Fruit fly (Drosophila melanogaster): Measurements from ENCODE around the gene Pdf.
A peak's percentile ranks its signal among the peaks of the same experiment; 100 is the strongest.

Pdf gene

DNA sequence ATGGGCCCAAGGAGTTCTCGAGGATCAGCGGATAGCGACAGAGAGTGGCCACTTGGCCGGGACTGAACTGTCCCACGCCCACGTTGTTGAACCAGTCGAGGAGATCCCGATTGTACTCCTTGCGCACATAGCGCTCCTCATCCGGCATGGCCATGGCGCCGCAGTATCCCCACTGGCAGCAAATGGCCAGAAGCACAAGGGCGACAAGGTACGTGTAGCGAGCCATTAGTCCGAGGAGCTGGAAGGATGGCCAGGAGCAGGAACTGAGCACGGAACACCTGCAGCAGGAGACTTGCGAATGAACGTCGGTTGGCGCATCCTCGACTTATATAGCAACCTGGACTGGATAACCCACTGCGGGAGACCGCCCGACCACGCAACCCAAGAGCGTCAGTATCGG is at the start of gene Pdf:
Pdf (minus strand) TSS at position 304 of the 400 bp plus-strand sequence.
- no peak for TF ChIP-seq foxo (GFP tag; optimal IDR thresholded peaks at IDR 0.05)
- TF ChIP-seq fru (GFP tag; optimal IDR thresholded peaks at IDR 0.05): no peak
- no peak for TF ChIP-seq sage (GFP tag; optimal IDR thresholded peaks at IDR 0.05)
- no peak for TF ChIP-seq CG32264 (GFP tag; optimal IDR thresholded peaks at IDR 0.05)
- no peak for TF ChIP-seq N (GFP tag; optimal IDR thresholded peaks at IDR 0.05)
- TF ChIP-seq Hr78 (GFP tag; optimal IDR thresholded peaks at IDR 0.05): no peak

DNA sequence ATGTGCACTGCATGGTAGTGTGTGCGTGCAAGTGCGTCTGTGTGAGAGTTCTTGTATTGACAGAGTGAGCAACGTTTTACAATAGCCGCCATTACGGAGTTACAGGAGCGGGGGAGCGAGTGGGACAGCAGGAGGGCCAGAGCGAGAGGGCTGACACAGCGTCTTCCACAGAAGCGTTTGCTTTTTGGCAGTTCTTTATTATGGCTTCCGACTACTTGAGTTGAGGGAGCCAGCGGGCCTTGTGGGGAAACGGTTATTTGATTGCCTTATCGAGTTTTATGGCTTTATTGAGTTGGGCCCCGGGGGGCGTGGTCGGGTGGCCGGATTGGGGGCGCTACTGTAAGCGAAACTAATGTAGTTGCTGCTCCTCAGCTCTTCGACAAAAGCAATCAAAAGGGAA is 47.4 kb upstream of the Pdf start:
- TF ChIP-seq ey (GFP tag; optimal IDR thresholded peaks at IDR 0.05): no peak
- peak; percentile 79 for TF ChIP-seq Dfd (GFP tag; optimal IDR thresholded peaks at IDR 0.05)
- TF ChIP-seq br (GFP tag; optimal IDR thresholded peaks at IDR 0.05): no peak

DNA sequence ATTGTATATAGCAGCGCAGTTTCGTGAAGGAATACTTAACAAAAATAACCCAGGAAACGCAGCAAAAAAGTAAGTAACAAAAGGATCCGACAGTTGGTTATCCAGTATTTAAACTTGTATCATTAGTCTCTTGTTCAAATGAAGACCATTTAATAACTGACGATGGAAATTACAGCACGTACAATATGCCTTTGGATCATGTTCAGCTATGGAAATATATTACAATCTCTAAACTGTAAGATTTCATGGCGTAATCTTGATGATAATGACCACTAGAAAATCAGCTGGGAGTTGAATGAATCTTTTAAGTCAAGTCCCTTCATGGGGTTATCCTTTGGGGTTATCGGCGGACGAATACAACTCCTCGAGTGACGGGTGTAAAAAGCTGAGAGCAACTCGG is 47.0 kb upstream of the Pdf start:
- TF ChIP-seq woc (GFP tag; optimal IDR thresholded peaks at IDR 0.05) (peak; percentile 12), jim (GFP tag; optimal IDR thresholded peaks at IDR 0.05) (no peak)

dm6 chr3R:26502072-26502471 is 46.1 kb upstream of the Pdf start:
- TF ChIP-seq woc (GFP tag; optimal IDR thresholded peaks at IDR 0.05) (no peak), dmrt93B (GFP tag; optimal IDR thresholded peaks at IDR 0.05) (no peak)

DNA sequence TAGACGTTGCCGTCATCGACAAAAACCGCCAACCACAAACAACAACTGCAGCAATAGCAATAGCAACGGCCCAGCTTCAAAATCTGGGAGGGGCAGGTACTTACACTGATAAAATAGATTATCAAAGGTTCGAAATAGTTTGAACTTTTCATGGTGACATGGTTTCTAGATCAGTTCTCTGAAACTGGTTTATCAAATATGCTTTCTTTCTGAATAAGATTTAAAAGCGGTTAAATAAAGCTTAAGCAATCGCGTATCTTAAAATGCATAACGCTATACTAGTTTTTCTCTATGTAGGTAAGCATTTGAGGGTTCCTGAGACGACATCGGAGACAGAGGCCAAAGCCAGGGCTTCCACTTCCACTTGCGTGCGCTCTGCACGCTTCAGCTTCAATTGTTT is 44.4 kb upstream of the Pdf start:
- no peak for TF ChIP-seq brk (GFP tag; optimal IDR thresholded peaks at IDR 0.05)
- no peak for TF ChIP-seq psq (GFP tag; optimal IDR thresholded peaks at IDR 0.05)
- TF ChIP-seq Dif (GFP tag; optimal IDR thresholded peaks at IDR 0.05; ENCODE audit: partially characterized antibody): no peak
- no peak for TF ChIP-seq Hr78 (GFP tag; optimal IDR thresholded peaks at IDR 0.05)

DNA sequence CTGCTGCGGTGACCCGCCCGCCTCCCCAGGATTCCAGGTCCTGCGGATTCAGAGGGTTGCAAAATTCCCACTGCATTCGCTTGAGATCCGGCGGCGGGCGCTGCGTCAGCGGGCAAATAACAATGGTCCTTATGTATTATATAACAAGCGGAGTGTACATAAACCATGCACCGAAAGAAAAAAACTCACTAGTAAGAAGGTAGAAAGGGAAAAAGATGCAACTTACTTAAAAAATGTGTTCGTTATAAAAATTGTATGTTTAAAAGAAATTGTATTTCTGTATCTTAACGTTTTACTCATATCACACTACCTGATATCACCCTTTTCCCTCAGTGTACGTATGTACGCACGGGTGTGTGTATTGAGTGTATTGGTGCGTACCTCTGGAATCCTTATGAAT is 43.2 kb upstream of the Pdf start:
- TF ChIP-seq foxo (GFP tag; optimal IDR thresholded peaks at IDR 0.05): peak in 1 of 2 experiments; percentile 87
- no peak for TF ChIP-seq usp (GFP tag; optimal IDR thresholded peaks at IDR 0.05)
- TF ChIP-seq sage (GFP tag; optimal IDR thresholded peaks at IDR 0.05): peak; percentile 54
- no peak for TF ChIP-seq sv (GFP tag; optimal IDR thresholded peaks at IDR 0.05)
- TF ChIP-seq woc (GFP tag; optimal IDR thresholded peaks at IDR 0.05): peak; percentile 69
- peak; percentile 79 for TF ChIP-seq br (GFP tag; optimal IDR thresholded peaks at IDR 0.05)
- TF ChIP-seq h (GFP tag; optimal IDR thresholded peaks at IDR 0.05): peak; percentile 87
- TF ChIP-seq dmrt93B (GFP tag; optimal IDR thresholded peaks at IDR 0.05): peak; percentile 66
- no peak for TF ChIP-seq Dif (GFP tag; optimal IDR thresholded peaks at IDR 0.05; ENCODE audit: partially characterized antibody)
- TF ChIP-seq dl (GFP tag; optimal IDR thresholded peaks at IDR 0.05; ENCODE audit: insufficient read depth in 1 of 2, partially characterized antibody in 2 of 2): no peak
- peak; percentile 55 for TF ChIP-seq Jra (GFP tag; optimal IDR thresholded peaks at IDR 0.05)
- TF ChIP-seq Myc (optimal IDR thresholded peaks at IDR 0.05): no peak
- TF ChIP-seq Sp1 (GFP tag; optimal IDR thresholded peaks at IDR 0.05): peak; percentile 86
- peak; percentile 83 for TF ChIP-seq ey (GFP tag; optimal IDR thresholded peaks at IDR 0.05)
- TF ChIP-seq lola (GFP tag; optimal IDR thresholded peaks at IDR 0.05): no peak
- no peak for TF ChIP-seq N (GFP tag; optimal IDR thresholded peaks at IDR 0.05)
- no peak for TF ChIP-seq CrebA (GFP tag; optimal IDR thresholded peaks at IDR 0.05; ENCODE audit: borderline replicate concordance)
- TF ChIP-seq HLH106 (tag; optimal IDR thresholded peaks at IDR 0.05): peak; percentile 83
- peak; percentile 67 for TF ChIP-seq CG9705 (GFP tag; optimal IDR thresholded peaks at IDR 0.05)
- peak; percentile 44 for TF ChIP-seq CG32264 (GFP tag; optimal IDR thresholded peaks at IDR 0.05)
- TF ChIP-seq rgr (GFP tag; optimal IDR thresholded peaks at IDR 0.05): peak; percentile 85
- no peak for TF ChIP-seq GATAd (GFP tag; optimal IDR thresholded peaks at IDR 0.05)
- no peak for TF ChIP-seq dsf (GFP tag; optimal IDR thresholded peaks at IDR 0.05; ENCODE audit: borderline replicate concordance)
- peak; percentile 85 for TF ChIP-seq fru (GFP tag; optimal IDR thresholded peaks at IDR 0.05)
- TF ChIP-seq Mio (GFP tag; optimal IDR thresholded peaks at IDR 0.05): peak; percentile 9
- no peak for TF ChIP-seq pan (optimal IDR thresholded peaks at IDR 0.05)
- TF ChIP-seq Hr83 (GFP tag; optimal IDR thresholded peaks at IDR 0.05; ENCODE audit: poor library complexity, severe bottlenecking): no peak
- TF ChIP-seq Hnf4 (GFP tag; optimal IDR thresholded peaks at IDR 0.05): peak; percentile 78
- peak; percentile 77 for TF ChIP-seq OdsH (GFP tag; optimal IDR thresholded peaks at IDR 0.05)
- no peak for TF ChIP-seq jim (GFP tag; optimal IDR thresholded peaks at IDR 0.05)
- TF ChIP-seq Hr78 (GFP tag; optimal IDR thresholded peaks at IDR 0.05): no peak
- no peak for TF ChIP-seq Rel (GFP tag; optimal IDR thresholded peaks at IDR 0.05)
- peak; percentile 48 for TF ChIP-seq Rel (tag; optimal IDR thresholded peaks at IDR 0.05)
- TF ChIP-seq psq (GFP tag; optimal IDR thresholded peaks at IDR 0.05): peak; percentile 69
- TF ChIP-seq Abd-B (GFP tag; optimal IDR thresholded peaks at IDR 0.05): no peak
- TF ChIP-seq Dfd (GFP tag; optimal IDR thresholded peaks at IDR 0.05): no peak
- TF ChIP-seq brk (GFP tag; optimal IDR thresholded peaks at IDR 0.05): peak; percentile 72
- TF ChIP-seq Vsx2 (GFP tag; optimal IDR thresholded peaks at IDR 0.05; ENCODE audit: partially characterized antibody): no peak
- TF ChIP-seq tai (GFP tag; optimal IDR thresholded peaks at IDR 0.05): peak; percentile 68
